Fruit fly (Drosophila melanogaster) whole organism, pupa: ENCODE measurements around the gene P5CS.

Experiments
- CG10348 ChIP-seq: fragments of 200-800 bp; sonication (Bioruptor generic); IDR thresholded peaks from 2 replicates; pipeline ENCODE4 v1.3.6; 2022; ENCODE audit warnings: missing biosample characterization, missing genetic modification characterization
- CG12605 ChIP-seq: fragments of 200-800 bp; sonication (Bioruptor generic); IDR thresholded peaks from 2 replicates; pipeline ENCODE4 v1.3.6; 2022; ENCODE audit warnings: missing biosample characterization, missing genetic modification characterization
- CG34367 ChIP-seq: fragments of 200-800 bp; sonication (Bioruptor generic); optimal IDR thresholded peaks from 2 replicates; lab custom pipeline; 2018; ENCODE audit warnings: missing biosample characterization, mild to moderate bottlenecking, missing genetic modification characterization
- CG4496 ChIP-seq: fragments of 200-800 bp; sonication (Bioruptor generic); IDR thresholded peaks from 3 replicates; pipeline ENCODE4 v1.3.6; 2022; ENCODE audit warnings: missing biosample characterization, missing genetic modification characterization
- CG8159 ChIP-seq: fragments of 200-800 bp; sonication (Bioruptor generic); optimal IDR thresholded peaks from 3 replicates; lab custom pipeline; 2018; ENCODE audit warnings: missing biosample characterization, mild to moderate bottlenecking, missing genetic modification characterization, moderate library complexity
- CG9948 ChIP-seq: fragments of 200-800 bp; sonication (Bioruptor generic); optimal IDR thresholded peaks from 2 replicates; lab custom pipeline; 2018; ENCODE audit warnings: missing biosample characterization, mild to moderate bottlenecking, missing genetic modification characterization, moderate library complexity
- Ets98B ChIP-seq: fragments of 200-800 bp; sonication (Bioruptor generic); IDR thresholded peaks from 2 replicates; pipeline ENCODE4 v1.3.6; 2022; ENCODE audit warnings: missing biosample characterization, missing genetic modification characterization

DNA sequence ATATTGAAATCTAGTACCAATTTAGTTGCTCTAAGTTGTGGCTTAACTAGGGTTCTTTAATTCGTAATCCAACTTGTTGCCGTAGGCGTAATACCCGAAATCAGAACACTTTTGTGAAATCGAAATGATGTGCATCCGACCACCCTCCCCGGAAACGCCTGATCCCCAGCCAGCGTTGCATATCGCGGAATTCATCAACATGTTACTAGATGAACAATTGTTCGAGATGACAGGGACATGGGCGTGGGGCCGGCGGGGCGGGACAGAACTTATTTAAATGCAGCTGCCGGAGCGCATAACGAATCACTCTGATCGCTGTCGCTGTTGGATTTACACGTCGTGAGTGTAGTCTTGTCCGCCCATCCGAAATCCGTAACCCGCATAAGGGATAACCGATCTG is 13.1 kb downstream of the P5CS start, which contains the start of gene Act79B:
- TF ChIP-seq CG8159 (tag; lab: Kevin White, UChicago) (no peak), CG4496 (GFP tag; lab: Robert Waterston, UW) (no peak), CG34367 (tag; lab: Kevin White, UChicago) (no peak), CG12605 (GFP tag; lab: Robert Waterston, UW) (no peak), CG10348 (no peak), Ets98B (GFP tag; lab: Robert Waterston, UW) (no peak), CG9948 (tag; lab: Kevin White, UChicago) (no peak)
